Worm (Caenorhabditis elegans) whole organism, young adult: ENCODE data around the gene cul-6.

Source experiments
- B0261.1 ChIP-seq: sonication (generic microtip); optimal IDR thresholded peaks from 2 replicates; lab custom pipeline; 2016; ENCODE audit warnings: mild to moderate bottlenecking, missing genetic modification characterization, moderate library complexity, missing compliant biosample characterization
- B0336.3 ChIP-seq: fragments of 200-800 bp; sonication (Bioruptor generic); IDR thresholded peaks from 2 replicates; pipeline ENCODE4 v1.3.6; 2022; ENCODE audit warnings: missing genetic modification characterization, missing compliant biosample characterization
- D2030.7 ChIP-seq: fragments of 200-800 bp; sonication (Bioruptor generic); IDR thresholded peaks from 2 replicates; pipeline ENCODE4 v1.3.6; 2022; ENCODE audit warnings: missing genetic modification reagents, missing genetic modification characterization, missing compliant biosample characterization
- F10E7.11 ChIP-seq: sonication (generic microtip); optimal IDR thresholded peaks from 2 replicates; lab custom pipeline; 2017; ENCODE audit warnings: mild to moderate bottlenecking, missing genetic modification characterization, moderate library complexity, missing compliant biosample characterization
- F23B12.7 ChIP-seq: sonication (generic microtip); optimal IDR thresholded peaks from 2 replicates; lab custom pipeline; 2017; ENCODE audit warnings: missing genetic modification characterization, mild to moderate bottlenecking, missing compliant biosample characterization, antibody characterized with exemption, moderate library complexity; ENCODE audit not compliant: insufficient read depth
- F55B11.4 ChIP-seq: sonication (generic microtip); optimal IDR thresholded peaks from 2 replicates; lab custom pipeline; 2016; ENCODE audit warnings: missing compliant biosample characterization, missing genetic modification characterization, borderline replicate concordance; ENCODE audit not compliant: insufficient read depth
- F57A8.1 ChIP-seq: fragments of 200-800 bp; sonication (Bioruptor generic); optimal IDR thresholded peaks from 2 replicates; lab custom pipeline; 2018; ENCODE audit warnings: mild to moderate bottlenecking, missing genetic modification characterization, moderate library complexity, missing compliant biosample characterization
- F57C9.4 ChIP-seq: sonication (generic microtip); optimal IDR thresholded peaks from 2 replicates; lab custom pipeline; 2017; ENCODE audit warnings: mild to moderate bottlenecking, missing genetic modification characterization, missing compliant biosample characterization
- K12H6.12 ChIP-seq: fragments of 200-800 bp; sonication (Bioruptor generic); optimal IDR thresholded peaks from 2 replicates; lab custom pipeline; 2018; ENCODE audit warnings: mild to moderate bottlenecking, missing genetic modification characterization, missing compliant biosample characterization
- T26A5.8 ChIP-seq: sonication (generic microtip); optimal IDR thresholded peaks from 2 replicates; lab custom pipeline; 2016; ENCODE audit warnings: missing genetic modification characterization, missing compliant biosample characterization
- aptf-3 ChIP-seq: fragments of 200-800 bp; sonication (Bioruptor generic); IDR thresholded peaks from 2 replicates; pipeline ENCODE4 v1.3.6; 2022; ENCODE audit warnings: missing genetic modification characterization, missing compliant biosample characterization
- ccch-3 ChIP-seq: fragments of 200-800 bp; sonication (Bioruptor generic); optimal IDR thresholded peaks from 2 replicates; lab custom pipeline; 2018; ENCODE audit warnings: mild to moderate bottlenecking, missing genetic modification characterization, missing compliant biosample characterization
- dpl-1 ChIP-seq: fragments of 150-350 bp; optimal IDR thresholded peaks from 2 replicates; lab custom pipeline; 2014; ENCODE audit warnings: missing biosample characterization, missing genetic modification reagents, missing genetic modification characterization
- hlh-12 ChIP-seq: sonication (generic microtip); optimal IDR thresholded peaks from 2 replicates; lab custom pipeline; 2016; ENCODE audit warnings: missing genetic modification characterization, missing compliant biosample characterization
- hlh-26 ChIP-seq: fragments of 200-800 bp; sonication (Bioruptor generic); conservative IDR thresholded peaks from 2 replicates; pipeline ENCODE4 v1.3.6; 2022; ENCODE audit warnings: missing genetic modification reagents, missing genetic modification characterization, missing compliant biosample characterization
- hmg-1.2 ChIP-seq: fragments of 200-800 bp; sonication (Bioruptor generic); IDR thresholded peaks from 2 replicates; pipeline ENCODE4 v1.3.6; 2022; ENCODE audit warnings: missing genetic modification reagents, missing genetic modification characterization, missing compliant biosample characterization
- hsf-1 ChIP-seq: fragments of 200-800 bp; sonication (Bioruptor generic); IDR thresholded peaks from 2 replicates; pipeline ENCODE4 v1.3.6; 2022; ENCODE audit warnings: missing genetic modification reagents, missing genetic modification characterization, missing compliant biosample characterization
- let-526 ChIP-seq: fragments of 200-800 bp; sonication (Bioruptor generic); IDR thresholded peaks from 2 replicates; pipeline ENCODE4 v1.3.6; 2022; ENCODE audit warnings: missing genetic modification reagents, missing genetic modification characterization, missing compliant biosample characterization
- let-607 ChIP-seq, 2 experiments: fragments of 200-800 bp in 1 of 2; sonication (Bioruptor generic) in 1 of 2; sonication (generic microtip) in 1 of 2; optimal IDR thresholded peaks; 2 replicates each; lab custom pipeline; 2016 to 2018; ENCODE audit warnings: mild to moderate bottlenecking in 2 of 2, missing compliant biosample characterization in 2 of 2, missing genetic modification characterization in 2 of 2, moderate library complexity in 2 of 2, missing genotype in 1 of 2
- lin-40 ChIP-seq: sonication (generic microtip); optimal IDR thresholded peaks from 2 replicates; lab custom pipeline; 2016; ENCODE audit warnings: missing genetic modification characterization, mild to moderate bottlenecking, missing compliant biosample characterization, missing genotype, missing genetic modification reagents
- lin-54 ChIP-seq: fragments of 200-800 bp; sonication (Bioruptor generic); optimal IDR thresholded peaks from 2 replicates; lab custom pipeline; 2018; ENCODE audit warnings: mild to moderate bottlenecking, missing genetic modification characterization, missing compliant biosample characterization
- lir-1 ChIP-seq: fragments of 200-800 bp; sonication (Bioruptor generic); conservative IDR thresholded peaks from 2 replicates; pipeline ENCODE4 v1.3.6; 2022; ENCODE audit warnings: missing genetic modification reagents, missing genetic modification characterization, missing compliant biosample characterization
- madf-3 ChIP-seq: fragments of 200-800 bp; sonication (Bioruptor generic); IDR thresholded peaks from 2 replicates; pipeline ENCODE4 v1.3.6; 2022; ENCODE audit warnings: missing genetic modification reagents, missing genetic modification characterization, missing compliant biosample characterization
- mcd-1 ChIP-seq: fragments of 200-800 bp; sonication (Bioruptor generic); IDR thresholded peaks from 2 replicates; pipeline ENCODE4 v1.3.6; 2022; ENCODE audit warnings: missing genetic modification reagents, missing genetic modification characterization, missing compliant biosample characterization
- mes-4 ChIP-seq: sonication (generic microtip); optimal IDR thresholded peaks from 2 replicates; lab custom pipeline; 2016; ENCODE audit warnings: missing genotype, missing genetic modification characterization, missing compliant biosample characterization
- nfya-2 ChIP-seq: fragments of 200-800 bp; sonication (Bioruptor generic); IDR thresholded peaks from 2 replicates; pipeline ENCODE4 v1.3.6; 2022; ENCODE audit warnings: missing genetic modification reagents, missing genetic modification characterization, missing compliant biosample characterization
- nfyb-1 ChIP-seq: fragments of 200-800 bp; sonication (Bioruptor generic); IDR thresholded peaks from 2 replicates; pipeline ENCODE4 v1.3.6; 2022; ENCODE audit warnings: missing genetic modification reagents, missing genetic modification characterization, missing compliant biosample characterization
- pbrm-1 ChIP-seq: fragments of 200-800 bp; sonication (Bioruptor generic); IDR thresholded peaks from 2 replicates; pipeline ENCODE4 v1.3.6; 2022; ENCODE audit warnings: missing genetic modification reagents, missing genetic modification characterization, missing compliant biosample characterization
- rcor-1 ChIP-seq: fragments of 200-800 bp; sonication (Bioruptor generic); IDR thresholded peaks from 2 replicates; pipeline ENCODE4 v1.3.6; 2022; ENCODE audit warnings: missing genetic modification reagents, missing genetic modification characterization, missing compliant biosample characterization
- rec-8 ChIP-seq, 2 experiments: sonication (generic microtip); optimal IDR thresholded peaks; 2 replicates each; lab custom pipeline; 2016; ENCODE audit warnings: mild to moderate bottlenecking in 2 of 2, missing genetic modification characterization in 2 of 2, missing genetic modification reagents in 2 of 2, missing genotype in 2 of 2, missing biosample characterization in 1 of 2, missing compliant biosample characterization in 1 of 2, moderate library complexity in 1 of 2
- repo-1 ChIP-seq: sonication (generic microtip); optimal IDR thresholded peaks from 2 replicates; lab custom pipeline; 2017; ENCODE audit warnings: mild to moderate bottlenecking, missing genetic modification characterization, missing compliant biosample characterization
- sea-2 ChIP-seq: fragments of 200-800 bp; sonication (Bioruptor generic); IDR thresholded peaks from 2 replicates; pipeline ENCODE4 v1.3.6; 2022; ENCODE audit warnings: missing genetic modification characterization, missing compliant biosample characterization
- snpc-1.3 ChIP-seq: sonication (generic microtip); optimal IDR thresholded peaks from 2 replicates; lab custom pipeline; 2017; ENCODE audit warnings: missing genetic modification characterization, mild to moderate bottlenecking, missing compliant biosample characterization, antibody characterized with exemption, moderate library complexity, missing genotype, missing genetic modification reagents; ENCODE audit not compliant: insufficient read depth
- sptf-2 ChIP-seq: fragments of 200-800 bp; sonication (Bioruptor generic); optimal IDR thresholded peaks from 2 replicates; lab custom pipeline; 2018; ENCODE audit warnings: mild to moderate bottlenecking, missing genetic modification characterization, missing compliant biosample characterization
- tbp1 ChIP-seq: fragments of 200-800 bp; sonication (Bioruptor generic); optimal IDR thresholded peaks from 2 replicates; lab custom pipeline; 2018; ENCODE audit warnings: mild to moderate bottlenecking, missing genetic modification characterization, missing compliant biosample characterization
- xnd-1 ChIP-seq: sonication (generic microtip); optimal IDR thresholded peaks from 2 replicates; lab custom pipeline; 2016; ENCODE audit warnings: missing genotype, missing genetic modification reagents, missing genetic modification characterization, missing compliant biosample characterization
- zfh-2 ChIP-seq: fragments of 200-800 bp; sonication (Bioruptor generic); conservative IDR thresholded peaks from 2 replicates; pipeline ENCODE4 v1.3.6; 2022; ENCODE audit warnings: missing genetic modification reagents, missing genetic modification characterization, missing compliant biosample characterization
- ztf-26 ChIP-seq: sonication (generic microtip); optimal IDR thresholded peaks from 2 replicates; lab custom pipeline; 2017; ENCODE audit warnings: missing genetic modification characterization, missing compliant biosample characterization
- ztf-6 ChIP-seq: fragments of 200-800 bp; sonication (Bioruptor generic); IDR thresholded peaks from 2 replicates; pipeline ENCODE4 v1.3.6; 2022; ENCODE audit warnings: missing genetic modification reagents, missing genetic modification characterization, missing compliant biosample characterization

Gene cul-6

DNA sequence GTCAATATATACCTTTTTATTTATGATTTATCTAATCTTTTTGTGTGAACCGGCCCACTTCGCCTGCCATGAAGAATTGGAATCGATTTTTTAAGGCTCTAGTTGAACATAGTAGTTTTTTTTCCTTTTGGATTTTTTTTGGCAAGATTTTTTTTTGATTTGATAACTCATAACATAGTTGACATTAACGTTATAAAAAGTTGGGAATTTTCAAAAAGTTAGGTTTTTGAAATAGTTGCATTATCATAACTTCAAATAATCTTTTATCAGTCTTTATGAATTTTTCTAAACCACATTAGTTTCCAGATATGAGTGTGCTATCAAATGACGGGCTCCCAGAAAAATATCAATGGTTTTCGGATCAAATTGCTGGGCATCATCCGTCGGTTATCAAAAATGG, 42.4 kb downstream of the cul-6 start, which contains the start of gene ipmk-1:
TSS of gene ipmk-1 (plus strand) at position 301 of the 400 bp plus-strand sequence.
- TF ChIP-seq D2030.7, result no peak
- no peak for TF ChIP-seq ztf-6 (GFP tag; lab: Robert Waterston, UW)
- no peak for TF ChIP-seq rec-8 (tag; optimal IDR thresholded peaks at IDR 0.05; lab: Kevin White, UChicago)
- TF ChIP-seq tbp1 (GFP tag; lab: Kevin White, UChicago), result no peak
- TF ChIP-seq F57C9.4 (tag; lab: Kevin White, UChicago), result no peak
- no peak for TF ChIP-seq F23B12.7 (tag; lab: Kevin White, UChicago)
- TF ChIP-seq hlh-26 (GFP tag; lab: Robert Waterston, UW), result no peak
- TF ChIP-seq let-526, result no peak
- TF ChIP-seq, all 124 proteins: peak for 0

DNA sequence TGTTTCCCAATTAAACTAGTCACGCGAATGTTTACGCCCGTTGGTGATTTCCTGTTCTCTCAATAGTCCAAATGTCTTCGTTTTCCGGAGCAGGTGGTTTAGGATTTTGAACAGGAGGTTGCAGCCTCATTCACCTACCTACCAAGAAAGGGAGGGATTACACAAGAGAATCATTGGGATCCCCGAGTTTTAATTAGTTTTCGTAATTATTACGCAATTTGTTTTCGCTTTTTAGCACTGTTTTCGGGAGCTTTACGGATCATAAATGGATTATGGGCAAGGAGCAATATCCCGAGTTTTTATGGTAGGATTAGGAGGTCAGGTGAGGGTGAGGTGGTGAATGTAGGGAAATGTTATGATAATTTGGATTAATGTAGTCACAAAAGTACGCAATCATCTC, 44.3 kb downstream of the cul-6 start:
- TF ChIP-seq B0261.1 (no peak), nfya-2 (GFP tag; lab: Robert Waterston, UW) (no peak), F10E7.11 (tag; lab: Kevin White, UChicago) (no peak), ccch-3 (no peak), repo-1 (tag; lab: Kevin White, UChicago) (no peak), rcor-1 (GFP tag; lab: Robert Waterston, UW) (no peak), hsf-1 (GFP tag; lab: Robert Waterston, UW) (no peak), sptf-2 (GFP tag; lab: Kevin White, UChicago) (no peak), B0336.3 (GFP tag; lab: Robert Waterston, UW) (no peak), ztf-26 (tag; lab: Kevin White, UChicago) (no peak), F57A8.1 (GFP tag; lab: Kevin White, UChicago) (no peak), dpl-1 (GFP tag; lab: Kevin White, UChicago) (no peak), sea-2 (GFP tag; lab: Robert Waterston, UW) (no peak), xnd-1 (no peak)

DNA sequence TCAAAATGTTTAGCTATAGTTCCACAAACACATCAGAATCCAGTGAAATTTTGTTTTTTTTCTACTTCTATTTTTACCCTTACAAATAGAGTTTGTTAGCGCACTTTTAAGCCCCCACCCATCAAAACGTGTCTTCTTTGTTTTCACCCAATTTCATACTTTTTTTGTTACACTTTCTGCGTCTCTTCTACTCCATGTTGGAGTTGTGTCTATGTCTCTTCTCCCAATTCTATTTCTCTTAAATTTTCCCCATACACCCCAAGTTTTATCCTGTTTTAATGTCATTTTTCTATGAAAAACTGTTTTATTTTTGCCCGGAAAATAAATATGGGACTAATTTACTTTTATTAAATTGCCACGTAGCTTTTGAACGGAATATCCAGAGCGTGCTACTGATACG, 44.9 kb downstream of the cul-6 start:
- TF ChIP-seq K12H6.12 (tag; lab: Kevin White, UChicago) (no peak), hmg-1.2 (GFP tag; lab: Robert Waterston, UW) (peak; percentile 64; the same call in 1 of the 2 replicates)

DNA sequence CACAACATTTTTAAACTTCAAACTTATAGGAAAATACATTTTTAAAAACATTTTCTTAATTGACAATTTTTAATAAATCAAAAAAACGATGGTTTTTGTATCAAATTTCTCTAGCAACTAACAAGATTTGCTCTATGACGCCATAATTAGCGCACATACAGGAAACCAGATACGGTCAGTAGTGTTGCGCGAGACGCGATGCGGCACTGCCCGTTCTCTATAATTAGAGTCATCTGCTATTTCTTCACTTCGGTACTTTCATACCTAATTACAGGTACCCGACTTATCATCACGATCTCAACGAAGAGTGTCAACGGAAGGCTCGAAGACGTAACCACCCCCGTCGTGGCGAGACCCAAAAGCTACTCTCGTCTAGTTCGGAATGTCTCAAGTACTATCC, 45.6 kb downstream of the cul-6 start:
- TF ChIP-seq madf-3 (GFP tag; lab: Robert Waterston, UW) (no peak), let-607 (tag; optimal IDR thresholded peaks at IDR 0.05; lab: Kevin White, UChicago) (no peak), T26A5.8 (tag; lab: Kevin White, UChicago) (no peak), snpc-1.3 (tag; lab: Kevin White, UChicago) (no peak), hlh-12 (tag; lab: Kevin White, UChicago) (no peak), nfyb-1 (no peak), F55B11.4 (tag; lab: Kevin White, UChicago) (no peak), pbrm-1 (GFP tag; lab: Robert Waterston, UW) (no peak), mcd-1 (GFP tag; lab: Robert Waterston, UW) (no peak), lir-1 (GFP tag; lab: Robert Waterston, UW) (no peak), lin-54 (GFP tag; lab: Kevin White, UChicago) (no peak), aptf-3 (no peak), lin-40 (no peak), sea-2 (GFP tag; lab: Robert Waterston, UW) (no peak), mes-4 (no peak), zfh-2 (GFP tag; lab: Robert Waterston, UW) (no peak)
